Worm (Caenorhabditis elegans) whole organism, L4 larva: ENCODE data around the gene Y62H9A.2.

Source experiments
- Y75B8A.6 ChIP-seq: fragments of 200-800 bp; sonication (Bioruptor generic); IDR thresholded peaks from 2 replicates; pipeline ENCODE4 v1.3.6; 2022; ENCODE audit warnings: missing genetic modification reagents, missing genetic modification characterization, missing compliant biosample characterization
- aha-1 ChIP-seq: fragments of 150-350 bp; peaks from one replicate; lab custom pipeline; 2014; ENCODE audit warnings: missing biosample characterization, missing genetic modification characterization
- arid-1 ChIP-seq: fragments of 200-800 bp; sonication (Bioruptor generic); conservative IDR thresholded peaks from 2 replicates; pipeline ENCODE4 v1.3.6; 2022; ENCODE audit warnings: missing genetic modification reagents, missing genetic modification characterization, missing compliant biosample characterization
- ceh-32 ChIP-seq: sonication (generic microtip); optimal IDR thresholded peaks from 2 replicates; lab custom pipeline; 2016; ENCODE audit warnings: mild to moderate bottlenecking, missing genetic modification characterization, missing compliant biosample characterization; ENCODE audit not compliant: poor library complexity
- ceh-44 ChIP-seq: fragments of 200-800 bp; sonication (Bioruptor generic); IDR thresholded peaks from 2 replicates; pipeline ENCODE4 v1.3.6; 2022; ENCODE audit warnings: missing genetic modification reagents, missing genetic modification characterization, missing compliant biosample characterization
- daf-12 ChIP-seq: fragments of 150-350 bp; optimal IDR thresholded peaks from 2 replicates; lab custom pipeline; 2014; ENCODE audit warnings: missing biosample characterization, missing genetic modification reagents, missing genetic modification characterization
- daf-16 ChIP-seq, 3 experiments: sonication (generic microtip); optimal IDR thresholded peaks; 2 replicates each; lab custom pipeline; 2016 to 2017; ENCODE audit warnings: missing genetic modification characterization in 3 of 3, missing genetic modification reagents in 3 of 3, mild to moderate bottlenecking in 2 of 3, missing compliant biosample characterization in 2 of 3, missing biosample characterization in 1 of 3, moderate library complexity in 1 of 3
- daf-8 ChIP-seq: fragments of 200-800 bp; sonication (Bioruptor generic); IDR thresholded peaks from 2 replicates; pipeline ENCODE4 v1.3.6; 2022; ENCODE audit warnings: missing genetic modification characterization, missing compliant biosample characterization
- dmd-8 ChIP-seq: fragments of 200-800 bp; sonication (Bioruptor generic); IDR thresholded peaks from 2 replicates; pipeline ENCODE4 v1.3.6; 2022; ENCODE audit warnings: missing genetic modification characterization, missing compliant biosample characterization
- dmd-9 ChIP-seq: fragments of 200-800 bp; sonication (Bioruptor generic); IDR thresholded peaks from 2 replicates; pipeline ENCODE4 v1.3.6; 2022; ENCODE audit warnings: missing genetic modification reagents, missing genetic modification characterization, missing compliant biosample characterization
- fkh-10 ChIP-seq: fragments of 150-350 bp; optimal IDR thresholded peaks from 2 replicates; lab custom pipeline; 2014; ENCODE audit warnings: missing biosample characterization, missing genetic modification reagents, missing genetic modification characterization
- hif-1 ChIP-seq, 2 experiments: sonication (generic microtip); optimal IDR thresholded peaks; 2 replicates each; lab custom pipeline; 2016 to 2017; ENCODE audit warnings: missing compliant biosample characterization in 2 of 2, missing genetic modification characterization in 2 of 2, missing genetic modification reagents in 2 of 2, missing genotype in 2 of 2, mild to moderate bottlenecking in 1 of 2
- hlh-11 ChIP-seq: fragments of 200-800 bp; sonication (Bioruptor generic); optimal IDR thresholded peaks from 2 replicates; lab custom pipeline; 2018; ENCODE audit warnings: mild to moderate bottlenecking, missing genetic modification characterization, missing compliant biosample characterization
- lim-7 ChIP-seq: fragments of 200-800 bp; sonication (Bioruptor generic); IDR thresholded peaks from 2 replicates; pipeline ENCODE4 v1.3.6; 2022; ENCODE audit warnings: missing genetic modification characterization, missing compliant biosample characterization
- lin-1 ChIP-seq: fragments of 200-800 bp; sonication (Bioruptor generic); IDR thresholded peaks from 2 replicates; pipeline ENCODE4 v1.3.6; 2022; ENCODE audit warnings: missing genetic modification reagents, missing genetic modification characterization, missing compliant biosample characterization
- lin-15B ChIP-seq: fragments of 150-350 bp; sonication (generic microtip); optimal IDR thresholded peaks from 3 replicates; lab custom pipeline; 2014; ENCODE audit warnings: missing biosample characterization, missing genetic modification characterization
- lin-29 ChIP-seq: fragments of 200-800 bp; sonication (Bioruptor generic); IDR thresholded peaks from 2 replicates; pipeline ENCODE4 v1.3.6; 2022; ENCODE audit warnings: missing genetic modification reagents, missing genetic modification characterization, missing compliant biosample characterization
- lir-3 ChIP-seq: sonication (generic microtip); optimal IDR thresholded peaks from 2 replicates; lab custom pipeline; 2016; ENCODE audit warnings: mild to moderate bottlenecking, missing genetic modification characterization, missing compliant biosample characterization
- mdl-1 ChIP-seq, 2 experiments: fragments of 150-350 bp in 1 of 2; sonication (generic microtip) in 1 of 2; optimal IDR thresholded peaks; 2 replicates each; lab custom pipeline; 2014 to 2017; ENCODE audit warnings: missing biosample characterization in 2 of 2, missing genetic modification characterization in 2 of 2
- nhr-102 ChIP-seq: sonication (generic microtip); optimal IDR thresholded peaks from 2 replicates; lab custom pipeline; 2016; ENCODE audit warnings: mild to moderate bottlenecking, missing genetic modification characterization, moderate library complexity, missing compliant biosample characterization
- nhr-11 ChIP-seq: fragments of 150-350 bp; optimal IDR thresholded peaks from 2 replicates; lab custom pipeline; 2014; ENCODE audit warnings: missing biosample characterization, missing genetic modification characterization
- nhr-25 ChIP-seq: sonication (generic microtip); optimal IDR thresholded peaks from 2 replicates; lab custom pipeline; 2017; ENCODE audit warnings: missing genetic modification characterization, mild to moderate bottlenecking, missing compliant biosample characterization, antibody characterized with exemption, moderate library complexity, borderline replicate concordance; ENCODE audit not compliant: insufficient read depth
- nhr-41 ChIP-seq: fragments of 200-800 bp; sonication (Bioruptor generic); IDR thresholded peaks from 2 replicates; pipeline ENCODE4 v1.3.6; 2022; ENCODE audit warnings: missing genetic modification reagents, missing genetic modification characterization, missing compliant biosample characterization
- nhr-48 ChIP-seq: sonication (generic microtip); optimal IDR thresholded peaks from 2 replicates; lab custom pipeline; 2016; ENCODE audit warnings: mild to moderate bottlenecking, missing genetic modification characterization, missing compliant biosample characterization
- nhr-6 ChIP-seq: fragments of 150-350 bp; optimal IDR thresholded peaks from 2 replicates; lab custom pipeline; 2014; ENCODE audit warnings: missing biosample characterization, missing genetic modification characterization
- rbr-2 ChIP-seq: sonication (generic microtip); optimal IDR thresholded peaks from 2 replicates; lab custom pipeline; 2016; ENCODE audit warnings: missing genotype, missing genetic modification characterization, missing compliant biosample characterization
- snpc-4 ChIP-seq: fragments of 150-350 bp; optimal IDR thresholded peaks from 2 replicates; lab custom pipeline; 2014; ENCODE audit warnings: missing biosample characterization, missing genetic modification characterization
- spr-3 ChIP-seq: fragments of 200-800 bp; sonication (Bioruptor generic); optimal IDR thresholded peaks from 2 replicates; lab custom pipeline; 2018; ENCODE audit warnings: mild to moderate bottlenecking, missing genetic modification characterization, missing compliant biosample characterization
- tag-97 ChIP-seq: fragments of 200-800 bp; sonication (Bioruptor generic); IDR thresholded peaks from 2 replicates; pipeline ENCODE4 v1.3.6; 2022; ENCODE audit warnings: missing genetic modification characterization, missing compliant biosample characterization
- tra-1 ChIP-seq: fragments of 200-800 bp; sonication (Bioruptor generic); IDR thresholded peaks from 2 replicates; pipeline ENCODE4 v1.3.6; 2022; ENCODE audit warnings: missing genetic modification reagents, missing genetic modification characterization, missing compliant biosample characterization
- unc-39 ChIP-seq: sonication (generic microtip); optimal IDR thresholded peaks from 2 replicates; lab custom pipeline; 2017; ENCODE audit warnings: missing biosample characterization, missing genetic modification characterization
- unc-62 ChIP-seq, 3 experiments: fragments of 150-350 bp in 1 of 3; sonication (generic microtip); optimal IDR thresholded peaks in 2 of 3; peaks in 1 of 3; 1 replicate in 1 of 3; 2 replicates in 2 of 3; lab custom pipeline; 2014 to 2017; ENCODE audit warnings: missing biosample characterization in 3 of 3, missing genetic modification characterization in 3 of 3, missing genetic modification reagents in 3 of 3, missing genotype in 1 of 3
- vab-7 ChIP-seq: fragments of 200-800 bp; sonication (Bioruptor generic); IDR thresholded peaks from 2 replicates; pipeline ENCODE4 v1.3.6; 2022; ENCODE audit warnings: missing genetic modification reagents, missing genetic modification characterization, missing compliant biosample characterization
- zag-1 ChIP-seq: fragments of 150-350 bp; optimal IDR thresholded peaks from 2 replicates; lab custom pipeline; 2014; ENCODE audit warnings: missing biosample characterization, missing genetic modification characterization
- zfp-2 ChIP-seq: sonication (generic microtip); optimal IDR thresholded peaks from 2 replicates; lab custom pipeline; 2016; ENCODE audit warnings: mild to moderate bottlenecking, missing genetic modification characterization, missing compliant biosample characterization
- zip-2 ChIP-seq: fragments of 150-350 bp; optimal IDR thresholded peaks from 2 replicates; lab custom pipeline; 2014; ENCODE audit warnings: missing biosample characterization, missing genetic modification characterization
- ztf-11 ChIP-seq: fragments of 150-350 bp; optimal IDR thresholded peaks from 2 replicates; lab custom pipeline; 2014; ENCODE audit warnings: missing biosample characterization, missing genetic modification characterization

The Y62H9A.2 gene

DNA sequence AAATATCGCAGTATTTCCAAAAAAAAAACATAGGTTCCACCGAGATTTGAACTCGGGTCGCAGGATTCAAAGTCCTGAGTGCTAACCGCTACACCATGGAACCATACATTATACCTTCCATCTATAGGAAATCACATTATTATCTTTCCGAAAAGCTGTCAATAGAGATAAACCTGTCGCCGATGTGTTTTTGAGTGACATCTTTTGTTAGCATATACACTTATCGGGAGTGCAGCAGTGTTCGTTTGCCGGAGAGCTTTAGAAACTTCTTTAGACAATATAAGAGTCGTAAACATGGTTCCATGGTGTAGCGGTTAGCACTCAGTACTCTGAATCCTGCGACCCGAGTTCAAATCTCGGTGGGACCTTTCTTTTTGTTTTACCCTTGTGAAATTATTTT, 5.8 kb downstream of the Y62H9A.2 start (continued):
- TF ChIP-seq tra-1 (peak; percentile 70), lim-7 (GFP tag; lab: Robert Waterston, UW) (peak; percentile 76; the same call in 1 of the 2 replicates), lir-3 (no peak), vab-7 (GFP tag; lab: Robert Waterston, UW) (peak; percentile 71), arid-1 (GFP tag; lab: Robert Waterston, UW) (peak; percentile 63), dmd-8 (GFP tag; lab: Robert Waterston, UW) (0 out of 2 replicates have a peak, but pooled peaks have one; percentile 61), daf-8 (GFP tag; lab: Robert Waterston, UW) (no peak), lin-1 (peak; percentile 30; the same call in 1 of the 2 replicates), daf-16 (GFP tag; optimal IDR thresholded peaks at IDR 0.05; lab: Kevin White, UChicago) (peak in 1 of 2 experiments; percentile 83), daf-16 (tag; optimal IDR thresholded peaks at IDR 0.05; lab: Kevin White, UChicago) (peak; percentile 75), lin-29 (GFP tag; lab: Robert Waterston, UW) (no peak), lin-15B (tag; lab: Kevin White, UChicago) (no peak), hlh-11 (peak; percentile 19)

DNA sequence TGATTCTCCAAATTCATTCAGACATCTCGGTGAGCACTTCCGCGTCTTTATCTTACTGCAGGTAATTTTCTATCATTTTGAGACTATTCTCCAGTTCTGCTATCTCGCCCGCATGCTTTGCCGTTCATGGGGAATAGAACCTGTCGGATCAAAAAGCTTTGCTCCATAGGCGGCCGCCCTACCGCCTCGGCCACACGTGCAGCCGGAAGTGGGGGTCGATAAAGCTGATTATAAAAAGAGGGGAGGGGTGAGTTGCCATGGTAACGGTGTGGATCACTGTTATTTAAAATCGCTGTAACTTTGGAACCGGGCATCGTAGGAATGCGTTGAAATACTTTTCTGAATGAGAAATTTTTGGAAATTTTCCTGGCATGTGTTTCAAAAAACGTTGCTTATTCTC, 7.6 kb downstream of the Y62H9A.2 start:
- peak; percentile 47; the same call in 1 of the 2 replicates for TF ChIP-seq tra-1
- TF ChIP-seq ztf-11 (tag; lab: Kevin White, UChicago), result no peak
- TF ChIP-seq aha-1 (tag; lab: Kevin White, UChicago), result peak; percentile 13
- 0 out of 2 replicates have a peak, but pooled peaks have one; percentile 27 for TF ChIP-seq ceh-44

DNA sequence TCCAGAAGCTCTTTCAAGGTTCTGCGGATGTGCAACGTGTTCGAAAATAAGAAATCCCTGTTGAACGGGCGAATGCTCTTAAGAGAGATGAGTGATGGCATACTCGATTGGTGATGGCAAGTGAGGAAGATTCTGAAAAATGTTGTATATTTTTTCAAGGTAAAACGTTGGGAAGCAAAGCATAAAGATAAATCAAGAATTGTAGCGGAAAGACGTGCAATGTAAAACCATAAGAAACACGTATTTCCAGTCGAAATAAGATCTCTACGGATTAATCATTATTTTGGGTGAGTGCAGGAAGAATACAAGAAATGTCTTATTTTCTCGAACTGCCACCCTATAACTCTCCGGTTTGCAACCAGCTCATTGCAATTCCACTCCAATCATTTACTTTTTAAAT, 8.7 kb downstream of the Y62H9A.2 start, which contains the start of gene dot-1.2:
Gene dot-1.2, minus strand, starts transcription at position 101 of the 400 bp plus-strand sequence.
- TF ChIP-seq daf-12 (tag; lab: Kevin White, UChicago), result no peak
- TF ChIP-seq unc-39 (tag; lab: Kevin White, UChicago), result no peak
- TF ChIP-seq hlh-11, result no peak
- TF ChIP-seq unc-62 (GFP tag; optimal IDR thresholded peaks at IDR 0.05 in 1 of 2; lab: Kevin White, UChicago), result peak in 1 of 2 experiments; percentile 43
- TF ChIP-seq unc-62 (tag; optimal IDR thresholded peaks at IDR 0.05; lab: Kevin White, UChicago), result no peak
- TF ChIP-seq tag-97 (GFP tag; lab: Robert Waterston, UW), result no peak

DNA sequence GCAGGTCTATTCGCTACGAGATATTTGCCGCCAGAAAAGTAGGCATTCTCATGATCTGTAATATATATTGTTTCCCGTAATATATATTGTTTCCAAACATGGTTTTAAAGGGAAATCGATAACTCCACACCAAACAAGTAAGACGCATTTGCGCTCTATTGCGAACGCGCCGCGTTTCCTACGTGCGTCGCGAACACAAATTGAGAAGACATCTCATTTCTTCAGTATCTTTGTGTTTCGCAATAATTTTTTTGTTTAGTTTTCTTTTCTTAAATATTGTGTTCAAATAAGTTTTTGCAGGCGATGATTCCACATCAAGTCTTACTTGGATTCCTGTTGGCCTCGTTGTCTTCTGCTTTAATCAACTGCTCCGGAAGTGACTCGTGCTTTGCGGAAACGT, 12.9 kb downstream of the Y62H9A.2 start, which contains the start of gene F54F7.6:
Gene F54F7.6, plus strand, starts transcription at position 301 of the 400 bp plus-strand sequence.
- peak in 1 of 2 experiments; percentile 69 for TF ChIP-seq unc-62 (GFP tag; optimal IDR thresholded peaks at IDR 0.05 in 1 of 2; lab: Kevin White, UChicago)
- TF ChIP-seq unc-62 (tag; optimal IDR thresholded peaks at IDR 0.05; lab: Kevin White, UChicago), result no peak
- no peak for TF ChIP-seq mdl-1 (tag; optimal IDR thresholded peaks at IDR 0.05; lab: Kevin White, UChicago)
- TF ChIP-seq fkh-10 (GFP tag; lab: Kevin White, UChicago), result no peak
- no peak for TF ChIP-seq zip-2 (tag; lab: Kevin White, UChicago)

DNA sequence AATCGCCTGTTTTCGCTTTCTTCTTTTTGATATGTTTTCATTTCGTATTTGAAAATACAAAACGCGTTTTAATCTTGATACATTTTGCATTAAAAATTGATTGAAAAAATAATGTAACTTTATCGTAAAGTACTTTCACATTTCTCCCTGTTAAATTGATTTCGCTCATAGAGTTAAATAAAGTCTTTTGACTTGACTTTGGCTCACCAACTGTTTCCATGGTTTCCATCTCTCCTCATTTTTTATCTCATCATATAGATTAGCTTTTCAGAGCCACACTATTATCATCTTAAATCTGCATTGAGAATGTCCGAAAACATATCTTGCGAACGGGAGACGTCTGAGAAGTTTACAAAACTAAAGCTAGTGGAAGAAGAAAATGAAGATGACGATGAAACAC, 14.7 kb downstream of the Y62H9A.2 start, which contains the start of gene F54F7.10:
Gene F54F7.10, plus strand, starts transcription at position 301 of the 400 bp plus-strand sequence.
- no peak for TF ChIP-seq fkh-10 (GFP tag; lab: Kevin White, UChicago)
- TF ChIP-seq nhr-102, result no peak
- TF ChIP-seq dmd-9 (GFP tag; lab: Robert Waterston, UW), result no peak
- TF ChIP-seq, all 104 proteins: peak for 0

DNA sequence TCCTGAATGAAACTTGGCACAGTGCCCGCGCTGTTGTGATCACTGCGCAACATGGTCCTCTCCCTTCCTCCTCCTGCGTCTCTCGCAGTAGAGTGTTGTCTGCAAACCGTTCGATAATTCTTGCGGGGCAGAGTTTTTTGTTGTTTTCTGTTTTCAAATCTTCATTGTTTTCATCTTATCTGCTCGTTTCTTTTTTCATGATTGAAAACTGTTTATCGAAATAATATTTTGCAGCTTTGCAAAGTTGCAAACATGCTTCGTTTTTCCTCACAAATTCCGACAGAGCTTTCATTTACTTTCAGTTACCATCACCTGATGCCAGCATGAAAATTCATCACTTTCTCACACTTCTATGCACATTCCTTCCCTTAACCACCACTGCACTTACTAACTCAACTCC, 20.8 kb downstream of the Y62H9A.2 start, which contains the start of gene mes-1:
Gene mes-1, plus strand, starts transcription at position 301 of the 400 bp plus-strand sequence.
- TF ChIP-seq ceh-32 (tag; lab: Kevin White, UChicago) (no peak), zag-1 (tag; lab: Kevin White, UChicago) (no peak), zfp-2 (no peak), nhr-48 (tag; lab: Kevin White, UChicago) (no peak), daf-12 (tag; lab: Kevin White, UChicago) (no peak), Y75B8A.6 (GFP tag; lab: Robert Waterston, UW) (no peak), rbr-2 (no peak), nhr-25 (tag; lab: Kevin White, UChicago) (no peak), hif-1 (tag; optimal IDR thresholded peaks at IDR 0.05; lab: Kevin White, UChicago) (no peak), nhr-102 (no peak), dmd-8 (GFP tag; lab: Robert Waterston, UW) (no peak), spr-3 (GFP tag; lab: Kevin White, UChicago) (no peak), nhr-6 (tag; lab: Kevin White, UChicago) (no peak), nhr-11 (no peak), snpc-4 (tag; lab: Kevin White, UChicago) (no peak), mdl-1 (tag; optimal IDR thresholded peaks at IDR 0.05; lab: Kevin White, UChicago) (no peak), arid-1 (GFP tag; lab: Robert Waterston, UW) (no peak), unc-39 (tag; lab: Kevin White, UChicago) (no peak), daf-8 (GFP tag; lab: Robert Waterston, UW) (no peak), nhr-41 (no peak)
